Fruit fly (Drosophila melanogaster): ENCODE measurements around the gene CG9391.

- no peak for TF ChIP-seq Dll (optimal IDR thresholded peaks at IDR 0.05)
- TF ChIP-seq CG8478 (optimal IDR thresholded peaks at IDR 0.05), result no peak
- peak; percentile 46 to 93 for TF ChIP-seq EcR (GFP tag; optimal IDR thresholded peaks at IDR 0.05)
- no peak for TF ChIP-seq usp (GFP tag; optimal IDR thresholded peaks at IDR 0.05)
- TF ChIP-seq psq (optimal IDR thresholded peaks at IDR 0.05), result no peak
These were observed 31.1 kb downstream of the CG9391 start for dm6 chr3L:21236959-21237551.
